Fruit fly (Drosophila melanogaster): Measurements from ENCODE around the gene CG9951.

Gene CG9951

DNA sequence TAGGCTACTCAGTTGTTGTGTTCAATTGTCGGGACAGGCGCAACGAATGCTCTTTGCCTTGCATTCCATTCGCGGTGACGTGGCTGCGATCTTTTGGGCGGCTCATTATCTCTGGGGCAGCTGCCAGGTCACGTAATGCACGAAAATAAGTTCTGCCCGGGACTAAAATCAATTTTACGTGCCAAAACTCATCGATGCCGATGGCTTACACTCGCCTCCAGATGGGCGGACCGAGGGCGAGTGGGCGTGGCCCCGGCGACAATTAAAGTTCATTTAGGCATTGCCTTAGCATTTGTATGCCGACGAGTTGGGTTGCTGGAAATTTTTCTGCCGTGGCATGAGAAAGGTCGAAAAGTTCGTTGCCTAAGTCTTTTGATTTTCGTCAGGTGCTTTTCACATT lies 26.2 kb upstream of the CG9951 start:
- TF ChIP-seq vvl (GFP tag; IDR thresholded peaks at IDR 0.05) (0 out of 2 replicates have a peak, but pooled peaks have one; percentile 54), CG15011 (GFP tag; optimal IDR thresholded peaks at IDR 0.05) (no peak), kni (GFP tag; optimal IDR thresholded peaks at IDR 0.05) (peak; percentile 35), Hr78 (GFP tag; optimal IDR thresholded peaks at IDR 0.05) (peak in 1 of 2 experiments; percentile 62), dysf (GFP tag; IDR thresholded peaks at IDR 0.05) (0 out of 3 replicates have a peak, but pooled peaks have one; percentile 8), CG11560 (tag; IDR thresholded peaks at IDR 0.05) (0 out of 3 replicates have a peak, but pooled peaks have one; percentile 32), Eip74EF (GFP tag; optimal IDR thresholded peaks at IDR 0.05) (peak in 1 of 2 experiments; percentile 17), H15 (GFP tag; IDR thresholded peaks at IDR 0.05) (no peak)

DNA sequence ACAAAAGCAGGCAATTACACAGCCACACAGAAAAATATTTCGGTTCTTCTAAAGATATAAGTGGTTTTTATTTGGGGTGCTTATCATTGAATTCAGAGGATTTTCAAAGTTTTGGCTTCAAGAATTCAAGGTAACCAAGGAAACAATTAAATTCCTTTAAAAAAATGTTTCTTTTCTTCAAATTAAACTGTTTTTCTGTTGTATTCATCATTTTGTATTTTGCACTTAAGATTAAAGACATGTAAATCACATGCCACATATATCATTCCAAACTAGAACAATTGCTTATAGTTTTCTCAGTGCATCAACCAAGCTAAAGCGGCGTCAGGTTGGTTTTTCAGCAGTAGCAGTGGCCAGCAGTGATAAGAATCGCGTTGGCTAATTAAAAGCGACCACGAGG lies 22.4 kb upstream of the CG9951 start:
- no peak for TF ChIP-seq CG11504 (tag; optimal IDR thresholded peaks at IDR 0.05)
- no peak for TF ChIP-seq CG13287 (GFP tag; IDR thresholded peaks at IDR 0.05; ENCODE audit: partially characterized antibody)
- TF ChIP-seq sqz (GFP tag; optimal IDR thresholded peaks at IDR 0.05): no peak
- peak; percentile 61 for TF ChIP-seq Meics (GFP tag; optimal IDR thresholded peaks at IDR 0.05)
- TF ChIP-seq ara (GFP tag; IDR thresholded peaks at IDR 0.05): no peak
- no peak for TF ChIP-seq H2.0 (GFP tag; IDR thresholded peaks at IDR 0.05)
- peak; percentile 3 for TF ChIP-seq crc (GFP tag; optimal IDR thresholded peaks at IDR 0.05)
- TF ChIP-seq CG7372 (GFP tag; IDR thresholded peaks at IDR 0.05): no peak
- TF ChIP-seq CG1832 (GFP tag; optimal IDR thresholded peaks at IDR 0.05): no peak
- no peak for TF ChIP-seq CG1603 (tag; optimal IDR thresholded peaks at IDR 0.05)
- no peak for TF ChIP-seq cas (GFP tag; IDR thresholded peaks at IDR 0.05)
- peak; percentile 17 for TF ChIP-seq grn (GFP tag; optimal IDR thresholded peaks at IDR 0.05)
- peak; percentile 37 for TF ChIP-seq mam (GFP tag; optimal IDR thresholded peaks at IDR 0.05)
- no peak for TF ChIP-seq CG4328 (GFP tag; optimal IDR thresholded peaks at IDR 0.05)
- TF ChIP-seq Doc2 (GFP tag; IDR thresholded peaks at IDR 0.05): no peak
- TF ChIP-seq CG4707 (GFP tag; optimal IDR thresholded peaks at IDR 0.05): no peak
- TF ChIP-seq sna (GFP tag; IDR thresholded peaks at IDR 0.05; ENCODE audit: partially characterized antibody): no peak
- no peak for TF ChIP-seq z (GFP tag; IDR thresholded peaks at IDR 0.05)
- TF ChIP-seq klu (GFP tag; IDR thresholded peaks at IDR 0.05): no peak
- TF ChIP-seq CG30403 (GFP tag; optimal IDR thresholded peaks at IDR 0.05): peak; percentile 44
- no peak for TF ChIP-seq maf-S (GFP tag; optimal IDR thresholded peaks at IDR 0.05)
- peak; percentile 19 for TF ChIP-seq Sox100B (GFP tag; optimal IDR thresholded peaks at IDR 0.05)
- no peak for TF ChIP-seq CG6654 (GFP tag; optimal IDR thresholded peaks at IDR 0.05)
- no peak for TF ChIP-seq CG5245 (GFP tag; optimal IDR thresholded peaks at IDR 0.05)
- TF ChIP-seq Deaf1 (tag; optimal IDR thresholded peaks at IDR 0.05): no peak
- no peak for TF ChIP-seq fd102C (GFP tag; optimal IDR thresholded peaks at IDR 0.05)
- TF ChIP-seq Hsf (GFP tag; optimal IDR thresholded peaks at IDR 0.05): peak; percentile 6
- TF ChIP-seq ham (GFP tag; IDR thresholded peaks at IDR 0.05): no peak
- TF ChIP-seq Gsc (GFP tag; IDR thresholded peaks at IDR 0.05): no peak
- TF ChIP-seq zen2 (GFP tag; IDR thresholded peaks at IDR 0.05; ENCODE audit: partially characterized antibody): no peak
- no peak for TF ChIP-seq pb (GFP tag; optimal IDR thresholded peaks at IDR 0.05)
- TF ChIP-seq CG14710 (tag; optimal IDR thresholded peaks at IDR 0.05): no peak
- no peak for TF ChIP-seq otp (GFP tag; IDR thresholded peaks at IDR 0.05)
- TF ChIP-seq stc (GFP tag; IDR thresholded peaks at IDR 0.05): no peak
- no peak for TF ChIP-seq GATAe (GFP tag; conservative IDR thresholded peaks at IDR 0.05)
- no peak for TF ChIP-seq sima (GFP tag; optimal IDR thresholded peaks at IDR 0.05)
- TF ChIP-seq ash1 (GFP tag; optimal IDR thresholded peaks at IDR 0.05): no peak
- peak; percentile 54 for TF ChIP-seq E2f1 (GFP tag; IDR thresholded peaks at IDR 0.05)
- no peak for TF ChIP-seq CG8359 (GFP tag; optimal IDR thresholded peaks at IDR 0.05; ENCODE audit: borderline replicate concordance)
- TF ChIP-seq CG13424 (tag; optimal IDR thresholded peaks at IDR 0.05): peak; percentile 55
- TF ChIP-seq ranshi (GFP tag; IDR thresholded peaks at IDR 0.05): 0 out of 2 replicates have a peak, but pooled peaks have one; percentile 30
- TF ChIP-seq Lhr (GFP tag; optimal IDR thresholded peaks at IDR 0.05): no peak

All from whole organism, embryonic.